Worm (Caenorhabditis elegans) whole organism, young adult: Measurements from ENCODE around the gene srsx-28.

Experiments used
- B0019.2 ChIP-seq: fragments of 200-800 bp; sonication (Bioruptor generic); conservative IDR thresholded peaks from 2 replicates; pipeline ENCODE4 v1.3.6; 2022; ENCODE audit warnings: missing genetic modification reagents, missing genetic modification characterization, missing compliant biosample characterization
- F37B4.10 ChIP-seq: fragments of 200-800 bp; sonication (Bioruptor generic); IDR thresholded peaks from 2 replicates; pipeline ENCODE4 v1.3.6; 2022; ENCODE audit warnings: missing genetic modification characterization, missing compliant biosample characterization
- F57A8.1 ChIP-seq: fragments of 200-800 bp; sonication (Bioruptor generic); optimal IDR thresholded peaks from 2 replicates; lab custom pipeline; 2018; ENCODE audit warnings: mild to moderate bottlenecking, missing genetic modification characterization, moderate library complexity, missing compliant biosample characterization
- F57C9.4 ChIP-seq: sonication (generic microtip); optimal IDR thresholded peaks from 2 replicates; lab custom pipeline; 2017; ENCODE audit warnings: mild to moderate bottlenecking, missing genetic modification characterization, missing compliant biosample characterization
- K12H6.12 ChIP-seq: fragments of 200-800 bp; sonication (Bioruptor generic); optimal IDR thresholded peaks from 2 replicates; lab custom pipeline; 2018; ENCODE audit warnings: mild to moderate bottlenecking, missing genetic modification characterization, missing compliant biosample characterization
- T07F8.4 ChIP-seq: sonication (generic microtip); optimal IDR thresholded peaks from 2 replicates; lab custom pipeline; 2016; ENCODE audit warnings: mild to moderate bottlenecking, missing genetic modification characterization, moderate library complexity, missing compliant biosample characterization
- Y53G8AR.9 ChIP-seq: fragments of 200-800 bp; sonication (Bioruptor generic); conservative IDR thresholded peaks from 2 replicates; pipeline ENCODE4 v1.3.6; 2022; ENCODE audit warnings: missing genetic modification reagents, missing genetic modification characterization, missing compliant biosample characterization
- Y56A3A.18 ChIP-seq: fragments of 200-800 bp; sonication (Bioruptor generic); IDR thresholded peaks from 2 replicates; pipeline ENCODE4 v1.3.6; 2022; ENCODE audit warnings: missing genetic modification reagents, missing genetic modification characterization, missing compliant biosample characterization
- Y79H2A.3 ChIP-seq: fragments of 200-800 bp; sonication (Bioruptor generic); conservative IDR thresholded peaks from 2 replicates; pipeline ENCODE4 v1.3.6; 2022; ENCODE audit warnings: missing genetic modification reagents, missing genetic modification characterization, missing compliant biosample characterization
- ama-1 ChIP-seq, 3 experiments: fragments of 150-350 bp in 1 of 3; sonication (generic microtip) in 2 of 3; optimal IDR thresholded peaks; 2 replicates each; lab custom pipeline; 2014 to 2018; ENCODE audit warnings: missing biosample characterization in 2 of 3, missing genetic modification characterization in 2 of 3, missing genetic modification reagents in 2 of 3
- aptf-2 ChIP-seq: fragments of 200-800 bp; sonication (Bioruptor generic); conservative IDR thresholded peaks from 2 replicates; pipeline ENCODE4 v1.3.6; 2022; ENCODE audit warnings: missing genetic modification reagents, missing genetic modification characterization, missing compliant biosample characterization
- attf-3 ChIP-seq: fragments of 200-800 bp; sonication (Bioruptor generic); conservative IDR thresholded peaks from 2 replicates; pipeline ENCODE4 v1.3.6; 2022; ENCODE audit warnings: missing genetic modification reagents, missing genetic modification characterization, missing compliant biosample characterization
- ceh-27 ChIP-seq: fragments of 200-800 bp; sonication (Bioruptor generic); optimal IDR thresholded peaks from 2 replicates; lab custom pipeline; 2018; ENCODE audit warnings: mild to moderate bottlenecking, missing genetic modification characterization, moderate library complexity, missing compliant biosample characterization
- die-1 ChIP-seq: sonication (generic microtip); optimal IDR thresholded peaks from 2 replicates; lab custom pipeline; 2016; ENCODE audit warnings: missing genotype, mild to moderate bottlenecking, missing genetic modification characterization, missing compliant biosample characterization
- dpl-1 ChIP-seq: fragments of 150-350 bp; optimal IDR thresholded peaks from 2 replicates; lab custom pipeline; 2014; ENCODE audit warnings: missing biosample characterization, missing genetic modification reagents, missing genetic modification characterization
- egl-44 ChIP-seq: fragments of 200-800 bp; sonication (Bioruptor generic); IDR thresholded peaks from 2 replicates; pipeline ENCODE4 v1.3.6; 2022; ENCODE audit warnings: missing genetic modification reagents, missing genetic modification characterization, missing compliant biosample characterization
- hlh-26 ChIP-seq: fragments of 200-800 bp; sonication (Bioruptor generic); conservative IDR thresholded peaks from 2 replicates; pipeline ENCODE4 v1.3.6; 2022; ENCODE audit warnings: missing genetic modification reagents, missing genetic modification characterization, missing compliant biosample characterization
- hrde-1 ChIP-seq: sonication (generic microtip); optimal IDR thresholded peaks from 2 replicates; lab custom pipeline; 2016; ENCODE audit warnings: missing genetic modification characterization, mild to moderate bottlenecking, missing compliant biosample characterization, moderate library complexity, missing genotype, missing genetic modification reagents, borderline replicate concordance
- madf-10 ChIP-seq: sonication (generic microtip); optimal IDR thresholded peaks from 2 replicates; lab custom pipeline; 2016; ENCODE audit warnings: mild to moderate bottlenecking, missing genetic modification characterization, missing compliant biosample characterization
- madf-8 ChIP-seq: fragments of 200-800 bp; sonication (Bioruptor generic); conservative IDR thresholded peaks from 2 replicates; pipeline ENCODE4 v1.3.6; 2022; ENCODE audit warnings: missing genetic modification reagents, missing genetic modification characterization, missing compliant biosample characterization
- nhr-120 ChIP-seq: fragments of 200-800 bp; sonication (Bioruptor generic); IDR thresholded peaks from 2 replicates; pipeline ENCODE4 v1.3.6; 2022; ENCODE audit warnings: missing genetic modification characterization, missing compliant biosample characterization
- nhr-27 ChIP-seq: fragments of 200-800 bp; sonication (Bioruptor generic); optimal IDR thresholded peaks from 2 replicates; lab custom pipeline; 2018; ENCODE audit warnings: mild to moderate bottlenecking, missing genetic modification characterization, moderate library complexity, missing compliant biosample characterization
- nhr-90 ChIP-seq: sonication (generic microtip); optimal IDR thresholded peaks from 2 replicates; lab custom pipeline; 2016; ENCODE audit warnings: missing genotype, mild to moderate bottlenecking, missing genetic modification characterization, missing compliant biosample characterization
- sdz-38 ChIP-seq: sonication (generic microtip); optimal IDR thresholded peaks from 2 replicates; lab custom pipeline; 2016; ENCODE audit warnings: missing genotype, missing genetic modification characterization, missing compliant biosample characterization
- sea-2 ChIP-seq: fragments of 200-800 bp; sonication (Bioruptor generic); IDR thresholded peaks from 2 replicates; pipeline ENCODE4 v1.3.6; 2022; ENCODE audit warnings: missing genetic modification characterization, missing compliant biosample characterization
- snpc-1.1 ChIP-seq: sonication (generic microtip); optimal IDR thresholded peaks from 2 replicates; lab custom pipeline; 2017; ENCODE audit warnings: missing genetic modification characterization, mild to moderate bottlenecking, missing compliant biosample characterization, antibody characterized with exemption, moderate library complexity, missing genotype, missing genetic modification reagents; ENCODE audit not compliant: insufficient read depth
- snpc-1.3 ChIP-seq: sonication (generic microtip); optimal IDR thresholded peaks from 2 replicates; lab custom pipeline; 2017; ENCODE audit warnings: missing genetic modification characterization, mild to moderate bottlenecking, missing compliant biosample characterization, antibody characterized with exemption, moderate library complexity, missing genotype, missing genetic modification reagents; ENCODE audit not compliant: insufficient read depth
- snpc-3.4 ChIP-seq: sonication (generic microtip); optimal IDR thresholded peaks from 2 replicates; lab custom pipeline; 2017; ENCODE audit warnings: missing genetic modification characterization, mild to moderate bottlenecking, missing compliant biosample characterization, antibody characterized with exemption, moderate library complexity, missing genotype, missing genetic modification reagents
- somi-1 ChIP-seq: fragments of 200-800 bp; sonication (Bioruptor generic); optimal IDR thresholded peaks from 2 replicates; lab custom pipeline; 2018; ENCODE audit warnings: mild to moderate bottlenecking, missing genetic modification characterization, missing compliant biosample characterization
- sptf-2 ChIP-seq: fragments of 200-800 bp; sonication (Bioruptor generic); optimal IDR thresholded peaks from 2 replicates; lab custom pipeline; 2018; ENCODE audit warnings: mild to moderate bottlenecking, missing genetic modification characterization, missing compliant biosample characterization
- tbx-9 ChIP-seq: sonication (generic microtip); optimal IDR thresholded peaks from 2 replicates; lab custom pipeline; 2016; ENCODE audit warnings: borderline replicate concordance, missing genetic modification characterization, inconsistent platforms, missing compliant biosample characterization
- unc-62 ChIP-seq: fragments of 150-350 bp; optimal IDR thresholded peaks from 2 replicates; lab custom pipeline; 2014; ENCODE audit warnings: missing biosample characterization, missing genetic modification reagents, missing genetic modification characterization
- xnd-1 ChIP-seq: sonication (generic microtip); optimal IDR thresholded peaks from 2 replicates; lab custom pipeline; 2016; ENCODE audit warnings: missing genotype, missing genetic modification reagents, missing genetic modification characterization, missing compliant biosample characterization
- zim-3 ChIP-seq: sonication (generic microtip); optimal IDR thresholded peaks from 2 replicates; lab custom pipeline; 2017; ENCODE audit warnings: mild to moderate bottlenecking, missing genetic modification characterization, moderate library complexity, missing compliant biosample characterization
- ztf-25 ChIP-seq: fragments of 200-800 bp; sonication (Bioruptor generic); IDR thresholded peaks from 2 replicates; pipeline ENCODE4 v1.3.6; 2022; ENCODE audit warnings: missing genetic modification reagents, missing genetic modification characterization, missing compliant biosample characterization
- ztf-26 ChIP-seq: sonication (generic microtip); optimal IDR thresholded peaks from 2 replicates; lab custom pipeline; 2017; ENCODE audit warnings: missing genetic modification characterization, missing compliant biosample characterization

Gene srsx-28

ce11 chrV:10117465-10117864 lies 34.9 kb upstream of the srsx-28 start, which contains the start of gene C08B6.5:
C08B6.5 (plus strand) TSS chrV:10117765.
- TF ChIP-seq ztf-26 (tag; lab: Kevin White, UChicago) (no peak), somi-1 (GFP tag; lab: Kevin White, UChicago) (no peak), snpc-1.1 (tag; lab: Kevin White, UChicago) (no peak), snpc-3.4 (tag; lab: Kevin White, UChicago) (no peak), B0019.2 (GFP tag; lab: Robert Waterston, UW) (no peak), die-1 (tag; lab: Kevin White, UChicago) (no peak), unc-62 (no peak), egl-44 (GFP tag; lab: Robert Waterston, UW) (no peak), hlh-26 (no peak), T07F8.4 (no peak), Y79H2A.3 (GFP tag; lab: Robert Waterston, UW) (no peak), nhr-27 (no peak), ceh-27 (GFP tag; lab: Kevin White, UChicago) (no peak), madf-8 (no peak), sea-2 (GFP tag; lab: Robert Waterston, UW) (no peak), nhr-120 (no peak), xnd-1 (tag; lab: Kevin White, UChicago) (no peak), F57A8.1 (GFP tag; lab: Kevin White, UChicago) (no peak)

- TF ChIP-seq snpc-1.3 (tag; lab: Kevin White, UChicago) (no peak), hrde-1 (tag; lab: Kevin White, UChicago) (no peak), sdz-38 (tag; lab: Kevin White, UChicago) (no peak), F57C9.4 (tag; lab: Kevin White, UChicago) (no peak)
Measured at ce11 chrV:10120898-10121297, 31.5 kb upstream of the srsx-28 start, which contains the start of gene srxa-18. srxa-18 (minus strand) TSS chrV:10120997.

- TF ChIP-seq ztf-25 (GFP tag; lab: Robert Waterston, UW) (no peak), attf-3 (no peak), Y56A3A.18 (GFP tag; lab: Robert Waterston, UW) (no peak), ama-1 (optimal IDR thresholded peaks at IDR 0.05; lab: Kevin White, UChicago) (no peak), ama-1 (GFP tag; optimal IDR thresholded peaks at IDR 0.05; lab: Kevin White, UChicago) (no peak), nhr-90 (tag; lab: Kevin White, UChicago) (no peak), zim-3 (tag; lab: Kevin White, UChicago) (no peak), F37B4.10 (no peak), aptf-2 (no peak), xnd-1 (tag; lab: Kevin White, UChicago) (no peak), K12H6.12 (tag; lab: Kevin White, UChicago) (no peak), Y53G8AR.9 (GFP tag; lab: Robert Waterston, UW) (no peak), tbx-9 (tag; lab: Kevin White, UChicago) (no peak), B0019.2 (GFP tag; lab: Robert Waterston, UW) (no peak), madf-10 (tag; lab: Kevin White, UChicago) (no peak), dpl-1 (GFP tag; lab: Kevin White, UChicago) (no peak), sea-2 (GFP tag; lab: Robert Waterston, UW) (no peak), sptf-2 (GFP tag; lab: Kevin White, UChicago) (no peak)
Measured at ce11 chrV:10122670-10123069, 29.7 kb upstream of the srsx-28 start, which contains the start of gene srxa-19. srxa-19 (minus strand) TSS chrV:10122770.
